Fruit fly (Drosophila melanogaster): ENCODE data around the gene Vps24.

DNA sequence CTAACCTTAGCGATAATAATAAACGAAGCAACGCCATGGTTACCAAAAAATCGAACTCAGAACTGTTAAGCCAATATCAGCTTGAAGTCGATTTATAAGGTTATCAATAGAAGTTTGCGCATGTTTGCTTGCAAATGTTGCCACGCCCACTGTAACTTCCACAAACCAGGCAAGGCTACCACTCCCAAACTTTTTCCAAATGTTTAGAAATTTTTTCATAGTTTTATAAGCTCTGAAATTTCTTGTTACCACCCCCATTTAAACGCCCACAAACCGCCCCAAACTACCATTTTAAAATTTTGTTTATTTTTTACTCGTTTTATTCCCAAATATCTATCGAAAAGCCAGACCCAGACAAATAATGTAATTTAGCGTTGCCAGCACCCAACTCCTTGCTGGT, 32.9 kb downstream of the Vps24 start, which contains the start of gene flip:
- TF ChIP-seq Eip78C (GFP tag) (no peak), esn (GFP tag; optimal IDR thresholded peaks at IDR 0.05) (no peak), CG6276 (GFP tag; optimal IDR thresholded peaks at IDR 0.05) (no peak), Hr4 (GFP tag; optimal IDR thresholded peaks at IDR 0.05) (no peak), Gug (GFP tag; IDR thresholded peaks at IDR 0.05) (no peak), CG8319 (GFP tag; optimal IDR thresholded peaks at IDR 0.05) (no peak), CG6854 (GFP tag; optimal IDR thresholded peaks at IDR 0.05) (no peak), CG11294 (GFP tag; IDR thresholded peaks at IDR 0.05) (no peak), CG1621 (tag; optimal IDR thresholded peaks at IDR 0.05) (no peak), cyc (GFP tag; optimal IDR thresholded peaks at IDR 0.05) (no peak), Sox14 (GFP tag; optimal IDR thresholded peaks at IDR 0.05) (no peak), dsx (GFP tag; optimal IDR thresholded peaks at IDR 0.05; ENCODE audit: poor library complexity, severe bottlenecking) (no peak), CG9139 (GFP tag; optimal IDR thresholded peaks at IDR 0.05) (no peak), net (GFP tag; optimal IDR thresholded peaks at IDR 0.05) (no peak)

Data from whole organism, prepupa.